Worm (Caenorhabditis elegans): ENCODE data around the gene tag-267.

Gene tag-267

ce11 chrIII:614447-614846 lies 26.1 kb upstream of the tag-267 start, which contains the start of gene T19C3.3:
T19C3.3 (minus strand) TSS chrIII:614547.
- TF ChIP-seq madf-9 (GFP tag; conservative IDR thresholded peaks at IDR 0.05) = no peak
- TF ChIP-seq mes-2 (tag; optimal IDR thresholded peaks at IDR 0.05; ENCODE audit: poor library complexity, severe bottlenecking) = no peak

DNA sequence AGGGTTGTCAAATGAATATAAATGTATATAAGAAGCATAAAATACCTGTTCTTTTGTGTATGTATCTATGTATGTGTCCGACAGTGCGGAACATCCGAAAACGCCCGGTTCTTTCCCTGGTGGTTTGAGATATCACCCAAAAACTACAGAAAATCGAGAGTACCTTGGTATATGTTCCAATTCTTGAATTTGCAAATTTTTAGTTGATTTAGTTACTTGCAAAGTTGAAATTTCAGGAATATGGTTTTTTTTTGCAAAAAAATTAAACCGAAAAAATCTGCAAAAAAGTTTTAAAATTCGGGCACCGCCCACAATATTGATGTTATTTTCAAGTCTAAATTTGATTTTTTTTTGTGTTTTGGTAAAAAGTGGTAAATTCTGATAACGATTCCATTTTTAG lies 23.1 kb upstream of the tag-267 start, which contains the start of gene T19C3.2:
T19C3.2 (minus strand) TSS at position 101 of the 400 bp plus-strand sequence.
- no peak for TF ChIP-seq duxl-1 (tag; optimal IDR thresholded peaks at IDR 0.05; ENCODE audit: poor library complexity)
- TF ChIP-seq spr-3 (GFP tag; optimal IDR thresholded peaks at IDR 0.05) = no peak
- TF ChIP-seq pha-4 (GFP tag; IDR thresholded peaks at IDR 0.05) = no peak
- TF ChIP-seq pha-4 (tag; optimal IDR thresholded peaks at IDR 0.05) = no peak
- TF ChIP-seq lim-7 (GFP tag; IDR thresholded peaks at IDR 0.05) = no peak
- TF ChIP-seq snpc-4 (tag; optimal IDR thresholded peaks at IDR 0.05) = no peak
- TF ChIP-seq nhr-111 (GFP tag; optimal IDR thresholded peaks at IDR 0.05) = no peak
- no peak for TF ChIP-seq lin-13 (GFP tag; optimal IDR thresholded peaks at IDR 0.05)
- TF ChIP-seq php-3 (GFP tag; IDR thresholded peaks at IDR 0.05) = no peak
- no peak for TF ChIP-seq hmg-1.1 (GFP tag; IDR thresholded peaks at IDR 0.05)
- TF ChIP-seq lin-39 (tag; optimal IDR thresholded peaks at IDR 0.05) = no peak
- TF ChIP-seq T20F7.1 (GFP tag; optimal IDR thresholded peaks at IDR 0.05) = no peak
- TF ChIP-seq dpl-1 (GFP tag; optimal IDR thresholded peaks at IDR 0.05) = no peak
- no peak for TF ChIP-seq mdt-29 (GFP tag; IDR thresholded peaks at IDR 0.05)
- TF ChIP-seq ceh-62 (tag; optimal IDR thresholded peaks at IDR 0.05) = no peak

- TF ChIP-seq hlh-11 (tag; optimal IDR thresholded peaks at IDR 0.05) (peak; percentile 56), Y75B8A.6 (GFP tag; IDR thresholded peaks at IDR 0.05) (no peak), hlh-30 (tag; optimal IDR thresholded peaks at IDR 0.05; ENCODE audit: insufficient read depth) (peak; percentile 87), mxl-3 (GFP tag; optimal IDR thresholded peaks at IDR 0.05) (peak; percentile 11), dmd-6 (GFP tag; IDR thresholded peaks at IDR 0.05) (peak; percentile 81), nhr-28 (tag; optimal IDR thresholded peaks at IDR 0.05) (peak; percentile 73), zip-11 (GFP tag; IDR thresholded peaks at IDR 0.05) (no peak), lim-7 (GFP tag; IDR thresholded peaks at IDR 0.05) (no peak), rbr-2 (tag; optimal IDR thresholded peaks at IDR 0.05) (no peak), lsy-2 (tag; optimal IDR thresholded peaks at IDR 0.05) (peak in 1 of 2 experiments; percentile 22), hmg-1.1 (GFP tag; IDR thresholded peaks at IDR 0.05) (no peak), nhr-25 (tag; optimal IDR thresholded peaks at IDR 0.05; ENCODE audit: borderline replicate concordance, insufficient read depth) (no peak), snpc-4 (tag; optimal IDR thresholded peaks at IDR 0.05) (no peak), lin-29 (GFP tag; IDR thresholded peaks at IDR 0.05) (no peak), php-3 (GFP tag; IDR thresholded peaks at IDR 0.05) (0 out of 2 replicates have a peak, but pooled peaks have one; percentile 44), daf-16 (GFP tag; optimal IDR thresholded peaks at IDR 0.05) (no peak), daf-16 (tag; optimal IDR thresholded peaks at IDR 0.05) (peak; percentile 39), F37D6.2 (tag; optimal IDR thresholded peaks at IDR 0.05) (no peak), sdz-12 (GFP tag; optimal IDR thresholded peaks at IDR 0.05) (no peak), mep-1 (tag; optimal IDR thresholded peaks at IDR 0.05) (peak; percentile 19), lin-13 (GFP tag; optimal IDR thresholded peaks at IDR 0.05) (no peak), dve-1 (tag; optimal IDR thresholded peaks at IDR 0.05; ENCODE audit: insufficient read depth) (peak; percentile 58), ztf-7 (tag; optimal IDR thresholded peaks at IDR 0.05) (no peak), nhr-77 (tag; optimal IDR thresholded peaks at IDR 0.05) (peak; percentile 57), nhr-102 (tag; optimal IDR thresholded peaks at IDR 0.05) (no peak), daf-19 (GFP tag; conservative IDR thresholded peaks at IDR 0.05) (no peak), mdt-29 (GFP tag; IDR thresholded peaks at IDR 0.05) (peak; percentile 26; the same call in 1 of the 2 replicates), aha-1 (tag) (peak; percentile 23), ZK337.2 (GFP tag; IDR thresholded peaks at IDR 0.05) (no peak), ceh-28 (tag; optimal IDR thresholded peaks at IDR 0.05) (no peak), mdl-1 (tag; optimal IDR thresholded peaks at IDR 0.05) (peak in 1 of 2 experiments; percentile 63)
These were observed 20.3 kb upstream of the tag-267 start, which contains the start of gene T19C3.4 for ce11 chrIII:620204-620718. T19C3.4 (minus strand) TSS chrIII:620254.
